Fruit fly (Drosophila melanogaster): ENCODE data around the gene CG42716.

Gene CG42716

dm6 chr3L:16082251-16082650 is 48.7 kb downstream of the CG42716 start, which contains the start of gene CG33258:
Gene CG33258 (plus strand): TSS chr3L:16082551.
- TF ChIP-seq CG32121 (GFP tag; IDR thresholded peaks at IDR 0.05) = no peak
- no peak for TF ChIP-seq EcR (GFP tag; optimal IDR thresholded peaks at IDR 0.05)
- TF ChIP-seq CG13204 (GFP tag; optimal IDR thresholded peaks at IDR 0.05) = no peak
- TF ChIP-seq CG9948 (tag; optimal IDR thresholded peaks at IDR 0.05) = no peak
- TF ChIP-seq Pif1B (GFP tag; optimal IDR thresholded peaks at IDR 0.05) = no peak
- no peak for TF ChIP-seq Pif1A (GFP tag; optimal IDR thresholded peaks at IDR 0.05)
- TF ChIP-seq Ets98B (GFP tag; IDR thresholded peaks at IDR 0.05) = no peak
- no peak for TF ChIP-seq Snoo (tag; optimal IDR thresholded peaks at IDR 0.05)
- no peak for TF ChIP-seq CG4496 (GFP tag; IDR thresholded peaks at IDR 0.05)
- no peak for TF ChIP-seq fd96Ca (GFP tag; IDR thresholded peaks at IDR 0.05)
- no peak for TF ChIP-seq CG34367 (tag; optimal IDR thresholded peaks at IDR 0.05)

- TF ChIP-seq EcR (GFP tag; optimal IDR thresholded peaks at IDR 0.05) (no peak), CG9948 (tag; optimal IDR thresholded peaks at IDR 0.05) (no peak), Pif1B (GFP tag; optimal IDR thresholded peaks at IDR 0.05) (no peak), CG17806 (tag; optimal IDR thresholded peaks at IDR 0.05) (no peak), Snoo (tag; optimal IDR thresholded peaks at IDR 0.05) (no peak), CG4496 (GFP tag; IDR thresholded peaks at IDR 0.05) (no peak), CG13204 (GFP tag; optimal IDR thresholded peaks at IDR 0.05) (no peak), fd96Ca (GFP tag; IDR thresholded peaks at IDR 0.05) (no peak), CG8301 (tag; optimal IDR thresholded peaks at IDR 0.05) (no peak), CG14655 (GFP tag; optimal IDR thresholded peaks at IDR 0.05) (no peak), CG15710 (tag; optimal IDR thresholded peaks at IDR 0.05) (no peak), gl (tag; optimal IDR thresholded peaks at IDR 0.05) (no peak), CG8159 (tag; optimal IDR thresholded peaks at IDR 0.05) (no peak)
Measured at dm6 chr3L:16083693-16084092, 50.1 kb downstream of the CG42716 start, which contains the start of gene CG13075. Gene CG13075 (plus strand): TSS chr3L:16083993.
